Fruit fly (Drosophila melanogaster) Kc167 (cell line): Measurements from ENCODE around the gene rdgA.

Experiments used
- Myc ChIP-seq: fragments of >200 bp; optimal IDR thresholded peaks from 2 replicates; lab custom pipeline; 2017; ENCODE audit warnings: missing external identifiers
- Sin3A ChIP-seq: fragments of >200 bp; optimal IDR thresholded peaks from 2 replicates; lab custom pipeline; 2018; ENCODE audit warnings: missing external identifiers
- h ChIP-seq: fragments of >200 bp; optimal IDR thresholded peaks from 3 replicates; lab custom pipeline; 2018; ENCODE audit warnings: missing external identifiers
- insv ChIP-seq: fragments of >200 bp; optimal IDR thresholded peaks from 3 replicates; lab custom pipeline; 2018; ENCODE audit warnings: missing external identifiers
- psq ChIP-seq: fragments of >200 bp; optimal IDR thresholded peaks from 2 replicates; lab custom pipeline; 2017; ENCODE audit warnings: missing external identifiers
- ttk ChIP-seq: sonication (Bioruptor generic); optimal IDR thresholded peaks from 2 replicates; lab custom pipeline; 2017; ENCODE audit warnings: missing external identifiers

Gene rdgA

DNA sequence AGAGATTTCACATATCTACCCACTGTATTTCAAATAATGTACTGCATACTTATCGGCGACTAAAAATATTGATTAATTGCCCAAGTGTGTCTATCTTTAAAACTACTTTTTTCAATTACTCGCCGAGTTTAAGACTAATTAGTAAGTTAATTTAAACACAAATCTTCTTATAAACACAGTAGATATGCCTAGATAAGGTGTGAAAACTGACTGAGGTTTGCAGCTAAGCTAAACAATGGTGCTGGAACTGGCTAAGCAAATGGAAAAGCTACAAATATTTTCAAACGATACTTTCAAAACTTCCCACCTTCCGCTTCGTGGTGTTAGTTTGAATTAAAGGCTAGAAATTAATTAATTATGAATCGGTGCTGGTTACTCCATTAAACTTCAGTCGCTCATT lies 134.0 kb downstream of the rdgA start:
- TF ChIP-seq Sin3A (no peak), Myc (lab: Kevin White, UChicago) (no peak), h (lab: Kevin White, UChicago) (no peak), psq (no peak), ttk (lab: Kevin White, UChicago) (no peak), insv (no peak)

- TF ChIP-seq ttk (lab: Kevin White, UChicago), result no peak
- TF ChIP-seq h (lab: Kevin White, UChicago), result no peak
- no peak for TF ChIP-seq Sin3A
- TF ChIP-seq insv, result no peak
- TF ChIP-seq psq, result no peak
- no peak for TF ChIP-seq Myc (lab: Kevin White, UChicago)
Observed at dm6 chrX:9041789-9042456, 135.1 kb downstream of the rdgA start.

- TF ChIP-seq ttk (lab: Kevin White, UChicago), result no peak
Observed at dm6 chrX:9042457-9043045, 135.7 kb downstream of the rdgA start.

DNA sequence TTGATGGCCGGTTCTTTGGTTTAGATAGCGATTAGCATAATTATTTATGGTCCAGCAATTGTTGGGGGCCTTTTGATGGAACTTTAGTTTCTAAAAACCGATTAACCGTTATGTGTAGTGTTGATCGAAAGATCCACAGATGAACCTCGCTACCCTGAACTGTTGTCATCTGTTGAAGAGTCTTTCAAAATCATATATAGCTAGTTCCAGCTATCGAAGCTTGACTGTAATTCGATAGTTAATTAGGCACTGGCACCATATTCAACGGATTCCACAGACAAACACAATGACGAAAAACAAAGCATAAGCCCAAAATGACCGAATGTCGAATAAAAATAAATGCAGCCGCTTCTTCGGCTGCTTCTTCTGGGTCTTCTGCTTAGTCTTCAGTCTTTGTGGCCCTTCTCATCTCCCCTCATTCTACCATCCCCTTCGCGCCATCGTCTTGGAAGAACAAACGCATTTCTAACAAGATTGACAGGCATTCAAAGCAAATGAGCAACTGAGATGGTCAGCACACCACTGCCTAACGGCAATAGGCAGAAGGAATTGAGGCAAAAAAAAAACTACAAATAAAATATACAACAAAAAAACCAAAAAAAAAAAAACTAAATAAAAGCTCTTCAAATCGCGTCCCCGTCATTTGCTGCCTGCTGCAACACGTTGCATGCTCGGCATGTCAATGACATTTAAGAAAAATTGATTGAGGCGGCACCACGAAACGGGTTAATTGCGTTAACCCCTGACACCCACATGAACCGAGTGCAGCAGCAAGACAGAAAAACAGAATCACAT lies 137.0 kb downstream of the rdgA start:
- TF ChIP-seq insv (no peak), psq (no peak), Myc (lab: Kevin White, UChicago) (no peak), Sin3A (no peak), ttk (lab: Kevin White, UChicago) (no peak), h (lab: Kevin White, UChicago) (no peak)

- TF ChIP-seq Myc (lab: Kevin White, UChicago) (no peak), Sin3A (no peak), insv (no peak), psq (no peak), ttk (lab: Kevin White, UChicago) (no peak), h (lab: Kevin White, UChicago) (no peak)
Observed at dm6 chrX:9044857-9045256, 138.0 kb downstream of the rdgA start.

- no peak for TF ChIP-seq psq
- no peak for TF ChIP-seq Sin3A
- TF ChIP-seq Myc (lab: Kevin White, UChicago), result no peak
- TF ChIP-seq h (lab: Kevin White, UChicago), result no peak
- TF ChIP-seq insv, result no peak
- TF ChIP-seq ttk (lab: Kevin White, UChicago), result no peak
Observed at dm6 chrX:9046383-9046941, 139.6 kb downstream of the rdgA start.

DNA sequence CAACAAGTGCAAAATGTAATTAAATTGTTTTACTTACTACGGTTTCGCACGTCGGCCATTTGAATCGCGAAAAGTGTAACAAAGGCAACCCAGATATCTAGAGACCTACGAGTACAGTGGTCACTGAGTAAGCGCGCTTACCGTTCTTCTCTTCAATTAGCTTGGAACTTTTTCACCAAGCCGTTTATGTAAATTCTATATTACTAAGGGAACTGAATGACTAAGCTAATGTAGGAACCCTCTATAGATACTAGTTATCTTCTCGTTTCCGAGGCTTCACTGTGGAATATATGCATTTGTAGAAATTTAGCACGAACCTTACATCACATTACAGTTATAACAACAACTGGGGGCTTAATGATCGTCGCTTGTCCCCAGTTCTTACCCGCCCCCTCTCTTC lies 140.1 kb downstream of the rdgA start:
- no peak for TF ChIP-seq insv
- no peak for TF ChIP-seq h (lab: Kevin White, UChicago)
- no peak for TF ChIP-seq Sin3A
- no peak for TF ChIP-seq ttk (lab: Kevin White, UChicago)
- no peak for TF ChIP-seq psq
- no peak for TF ChIP-seq Myc (lab: Kevin White, UChicago)

DNA sequence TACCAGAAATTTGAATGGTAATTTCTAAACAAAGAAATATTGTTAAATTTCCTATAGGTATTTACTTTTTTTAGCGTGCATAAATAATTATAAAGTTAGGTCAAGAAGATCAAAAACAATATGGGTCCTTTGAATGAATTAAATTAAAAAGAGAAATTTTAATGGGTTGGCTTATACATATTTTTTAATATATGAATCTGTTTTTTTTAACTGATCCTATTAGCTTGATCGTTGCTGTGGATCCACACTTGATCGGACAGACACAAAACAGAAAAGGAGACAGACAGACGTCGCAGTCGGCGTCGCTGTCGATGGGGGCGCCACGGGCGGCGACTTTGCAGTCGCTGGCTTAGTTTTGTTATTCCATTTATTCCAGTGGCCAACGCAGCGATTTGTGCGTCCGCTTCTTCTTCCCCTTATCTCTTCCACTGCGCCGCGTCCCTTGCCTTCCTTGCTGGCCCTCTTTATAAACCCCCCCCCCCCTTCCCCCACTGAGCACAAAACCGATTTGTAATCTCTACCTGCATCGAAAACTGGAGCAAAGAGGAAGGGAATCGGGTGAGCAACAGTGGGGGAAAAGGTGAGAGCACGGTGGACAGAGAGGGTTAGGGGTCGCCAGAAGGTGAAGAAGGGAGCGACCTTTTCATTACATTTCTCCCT lies 141.0 kb downstream of the rdgA start:
- TF ChIP-seq insv (no peak), h (lab: Kevin White, UChicago) (no peak), psq (no peak), Sin3A (no peak), Myc (lab: Kevin White, UChicago) (no peak), ttk (lab: Kevin White, UChicago) (no peak)

dm6 chrX:9048385-9048750 lies 141.5 kb downstream of the rdgA start:
- TF ChIP-seq ttk (lab: Kevin White, UChicago), result no peak
- no peak for TF ChIP-seq Sin3A
- no peak for TF ChIP-seq h (lab: Kevin White, UChicago)
- no peak for TF ChIP-seq psq
- TF ChIP-seq Myc (lab: Kevin White, UChicago), result no peak
- no peak for TF ChIP-seq insv

DNA sequence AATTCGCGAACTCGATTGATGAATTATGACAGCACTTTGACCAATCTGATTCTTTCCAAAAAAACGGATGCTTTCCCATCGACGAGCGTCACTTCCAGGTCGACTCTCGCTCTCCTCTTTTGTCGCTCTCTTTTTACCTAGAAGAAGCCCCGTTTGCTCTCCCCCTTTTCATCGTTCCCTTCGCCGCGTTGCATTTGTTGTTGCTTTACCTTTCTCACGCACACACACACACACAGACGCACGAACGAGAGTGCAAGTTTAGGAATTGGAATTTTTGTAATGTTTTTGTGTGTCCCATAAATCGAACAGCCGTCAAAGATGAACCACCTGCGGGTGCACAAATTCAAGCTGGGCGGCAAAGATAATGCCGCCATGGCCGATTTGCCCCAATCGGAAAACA lies 142.1 kb downstream of the rdgA start:
- no peak for TF ChIP-seq h (lab: Kevin White, UChicago)
- no peak for TF ChIP-seq Sin3A
- TF ChIP-seq insv, result no peak
- no peak for TF ChIP-seq Myc (lab: Kevin White, UChicago)
- no peak for TF ChIP-seq psq
- TF ChIP-seq ttk (lab: Kevin White, UChicago), result no peak

DNA sequence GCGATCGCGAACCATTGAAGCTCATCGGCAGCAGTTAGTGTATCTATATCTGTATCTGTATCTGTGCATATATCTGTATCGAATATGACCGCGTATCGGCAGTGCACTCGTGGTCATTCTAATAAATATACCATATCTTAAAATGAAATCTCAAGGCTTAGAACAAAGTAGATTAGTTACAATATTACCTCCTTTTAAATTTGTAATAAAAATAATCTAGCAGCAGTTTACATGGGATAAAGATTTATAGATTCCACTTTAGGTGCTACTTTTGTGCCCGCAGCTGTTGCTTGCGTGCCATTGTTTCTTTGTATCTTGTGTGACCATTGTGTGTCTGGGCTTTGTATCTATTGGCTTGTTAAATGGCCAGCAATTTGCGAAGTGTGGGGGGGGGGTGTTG lies 153.2 kb downstream of the rdgA start:
- TF ChIP-seq h (lab: Kevin White, UChicago), result no peak
- TF ChIP-seq Myc (lab: Kevin White, UChicago), result no peak
- TF ChIP-seq ttk (lab: Kevin White, UChicago), result no peak
- TF ChIP-seq psq, result no peak
- TF ChIP-seq Sin3A, result no peak
- TF ChIP-seq insv, result no peak

dm6 chrX:9061299-9061698 lies 154.4 kb downstream of the rdgA start:
- TF ChIP-seq insv, result no peak
- no peak for TF ChIP-seq psq
- no peak for TF ChIP-seq h (lab: Kevin White, UChicago)
- no peak for TF ChIP-seq Myc (lab: Kevin White, UChicago)
